Worm (Caenorhabditis elegans) whole organism, late embryonic: Measurements from ENCODE around the gene W08F4.7.

Experiments used
- ahr-1 ChIP-seq: sonication (generic microtip); optimal IDR thresholded peaks from 2 replicates; lab custom pipeline; 2016; ENCODE audit warnings: missing genetic modification characterization, missing compliant biosample characterization
- fkh-10 ChIP-seq: fragments of 150-350 bp; optimal IDR thresholded peaks from 2 replicates; lab custom pipeline; 2014; ENCODE audit warnings: missing biosample characterization, missing genetic modification reagents, missing genetic modification characterization
- lin-11 ChIP-seq: fragments of 200-800 bp; sonication (Bioruptor generic); optimal IDR thresholded peaks from 2 replicates; lab custom pipeline; 2018; ENCODE audit warnings: mild to moderate bottlenecking, missing genetic modification characterization, missing compliant biosample characterization
- pha-4 ChIP-seq: fragments of 150-350 bp; optimal IDR thresholded peaks from 2 replicates; lab custom pipeline; 2018; ENCODE audit warnings: missing biosample characterization, missing genetic modification reagents, missing genetic modification characterization
- zip-5 ChIP-seq: sonication (generic microtip); optimal IDR thresholded peaks from 2 replicates; lab custom pipeline; 2016; ENCODE audit warnings: missing genetic modification characterization, missing compliant biosample characterization

DNA sequence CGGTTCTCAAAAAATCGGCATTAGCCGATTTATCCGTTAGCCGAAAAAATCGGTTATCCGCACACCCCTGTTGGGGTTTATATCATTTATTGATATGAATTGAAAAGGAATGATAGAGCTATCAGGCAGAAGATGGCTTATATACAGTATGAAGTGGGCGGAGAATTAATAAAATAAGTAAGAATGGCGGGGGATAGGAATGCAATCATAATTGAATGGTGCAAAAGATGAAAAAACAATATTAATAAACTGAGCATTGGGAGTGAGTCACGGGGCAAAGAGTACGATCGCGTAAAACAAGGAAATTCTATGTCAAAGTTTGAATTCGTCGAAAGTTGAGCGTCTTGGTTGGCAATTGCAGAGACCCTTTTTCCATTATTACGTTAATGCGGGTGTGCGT is 40.8 kb downstream of the W08F4.7 start, which contains the start of gene T27A1.2:
- TF ChIP-seq lin-11 = no peak
- TF ChIP-seq ahr-1 (tag; lab: Kevin White, UChicago) = no peak
- TF ChIP-seq pha-4 (tag; lab: Kevin White, UChicago) = no peak
- no peak for TF ChIP-seq zip-5
- TF ChIP-seq fkh-10 (GFP tag; lab: Kevin White, UChicago) = no peak
